Worm (Caenorhabditis elegans) whole organism, mixed stage, embryonic: ENCODE data around the gene ZK402.5.
"Not testable (repeated sequence)": the region's sequence is repeated elsewhere in the genome, so short reads cannot be mapped to it uniquely, and the experiment has no call there.

Experiments used
- M03D4.4 ChIP-seq: sonication (generic microtip); optimal IDR thresholded peaks from 2 replicates; lab custom pipeline; 2017; ENCODE audit warnings: mild to moderate bottlenecking, missing genetic modification characterization, missing compliant biosample characterization
- bed-3 ChIP-seq: fragments of 200-800 bp; sonication (Bioruptor generic); optimal IDR thresholded peaks from 3 replicates; lab custom pipeline; 2018; ENCODE audit warnings: mild to moderate bottlenecking, missing genetic modification characterization, moderate library complexity, missing compliant biosample characterization
- blmp-1 ChIP-seq: fragments of 150-350 bp; optimal IDR thresholded peaks from 2 replicates; lab custom pipeline; 2014; ENCODE audit warnings: missing biosample characterization, missing genetic modification characterization
- ceh-39 ChIP-seq: fragments of 150-350 bp; optimal IDR thresholded peaks from 2 replicates; lab custom pipeline; 2014; ENCODE audit warnings: missing biosample characterization, missing genetic modification characterization
- ceh-43 ChIP-seq: fragments of 200-800 bp; sonication (Bioruptor generic); optimal IDR thresholded peaks from 2 replicates; lab custom pipeline; 2018; ENCODE audit warnings: mild to moderate bottlenecking, missing genetic modification characterization, moderate library complexity, missing compliant biosample characterization
- ces-1 ChIP-seq: fragments of 150-350 bp; optimal IDR thresholded peaks from 2 replicates; lab custom pipeline; 2014; ENCODE audit warnings: missing biosample characterization, missing genetic modification reagents, missing genetic modification characterization
- cnd-1 ChIP-seq: fragments of 200-800 bp; sonication (Bioruptor generic); optimal IDR thresholded peaks from 2 replicates; lab custom pipeline; 2018; ENCODE audit warnings: mild to moderate bottlenecking, missing genetic modification characterization, missing compliant biosample characterization
- drap-1 ChIP-seq: fragments of 200-800 bp; sonication (Bioruptor generic); optimal IDR thresholded peaks from 3 replicates; lab custom pipeline; 2018; ENCODE audit warnings: mild to moderate bottlenecking, missing genetic modification characterization, missing compliant biosample characterization
- elt-1 ChIP-seq: sonication (generic microtip); optimal IDR thresholded peaks from 2 replicates; lab custom pipeline; 2017; ENCODE audit warnings: missing genetic modification characterization, mild to moderate bottlenecking, missing compliant biosample characterization, antibody characterized with exemption, moderate library complexity, borderline replicate concordance; ENCODE audit not compliant: insufficient read depth
- elt-3 ChIP-seq: fragments of 150-350 bp; optimal IDR thresholded peaks from 2 replicates; lab custom pipeline; 2014; ENCODE audit warnings: missing biosample characterization, missing genetic modification characterization
- flh-1 ChIP-seq: fragments of 200-800 bp; sonication (Bioruptor generic); optimal IDR thresholded peaks from 2 replicates; lab custom pipeline; 2018; ENCODE audit warnings: mild to moderate bottlenecking, missing genetic modification characterization, moderate library complexity, missing compliant biosample characterization
- hlh-1 ChIP-seq: fragments of 150-350 bp; optimal IDR thresholded peaks from 2 replicates; lab custom pipeline; 2014; ENCODE audit warnings: missing biosample characterization, missing genetic modification reagents, missing genetic modification characterization
- lin-32 ChIP-seq: fragments of 200-800 bp; sonication (Bioruptor generic); optimal IDR thresholded peaks from 2 replicates; lab custom pipeline; 2018; ENCODE audit warnings: mild to moderate bottlenecking, missing genetic modification characterization, missing compliant biosample characterization
- mab-5 ChIP-seq: fragments of 150-350 bp; optimal IDR thresholded peaks from 2 replicates; lab custom pipeline; 2014; ENCODE audit warnings: missing biosample characterization, missing genetic modification characterization
- mls-2 ChIP-seq: sonication (generic microtip); optimal IDR thresholded peaks from 2 replicates; lab custom pipeline; 2016; ENCODE audit warnings: mild to moderate bottlenecking, missing genetic modification characterization, moderate library complexity, missing compliant biosample characterization
- nhr-12 ChIP-seq: fragments of 150-350 bp; optimal IDR thresholded peaks from 2 replicates; lab custom pipeline; 2014; ENCODE audit warnings: missing biosample characterization, missing genetic modification characterization
- nhr-2 ChIP-seq: fragments of 150-350 bp; optimal IDR thresholded peaks from 2 replicates; lab custom pipeline; 2014; ENCODE audit warnings: missing biosample characterization, missing genetic modification characterization
- nhr-237 ChIP-seq: fragments of 150-350 bp; optimal IDR thresholded peaks from 2 replicates; lab custom pipeline; 2014; ENCODE audit warnings: missing biosample characterization, missing genetic modification characterization
- pha-4 ChIP-seq: fragments of 150-350 bp; optimal IDR thresholded peaks from 2 replicates; lab custom pipeline; 2018; ENCODE audit warnings: missing biosample characterization, missing genetic modification reagents, missing genetic modification characterization
- sem-2 ChIP-seq: fragments of 200-800 bp; sonication (Bioruptor generic); optimal IDR thresholded peaks from 2 replicates; lab custom pipeline; 2018; ENCODE audit warnings: mild to moderate bottlenecking, missing genetic modification characterization, missing compliant biosample characterization
- snpc-4 ChIP-seq: fragments of 150-350 bp; optimal IDR thresholded peaks from 2 replicates; lab custom pipeline; 2014; ENCODE audit warnings: missing biosample characterization, missing genetic modification characterization
- sptf-1 ChIP-seq: sonication (generic microtip); optimal IDR thresholded peaks from 2 replicates; lab custom pipeline; 2017; ENCODE audit warnings: mild to moderate bottlenecking, missing genetic modification characterization, moderate library complexity, missing compliant biosample characterization
- tbx-8 ChIP-seq: fragments of 200-800 bp; sonication (Bioruptor generic); optimal IDR thresholded peaks from 2 replicates; lab custom pipeline; 2018; ENCODE audit warnings: mild to moderate bottlenecking, missing genetic modification characterization, moderate library complexity, missing compliant biosample characterization
- unc-120 ChIP-seq: sonication (generic microtip); optimal IDR thresholded peaks from 2 replicates; lab custom pipeline; 2017; ENCODE audit warnings: missing genetic modification characterization, missing compliant biosample characterization; ENCODE audit not compliant: poor library complexity, severe bottlenecking
- unc-39 ChIP-seq: fragments of 150-350 bp; optimal IDR thresholded peaks from 2 replicates; lab custom pipeline; 2014; ENCODE audit warnings: missing biosample characterization, missing genetic modification characterization
- zip-8 ChIP-seq: fragments of 150-350 bp; optimal IDR thresholded peaks from 2 replicates; lab custom pipeline; 2014; ENCODE audit warnings: missing biosample characterization, missing genetic modification characterization
- ztf-11 ChIP-seq: fragments of 150-350 bp; optimal IDR thresholded peaks from 2 replicates; lab custom pipeline; 2014; ENCODE audit warnings: missing biosample characterization, missing genetic modification characterization

The ZK402.5 gene

ce11 chrX:1430707-1431106, 29.5 kb upstream of the ZK402.5 start, which contains the start of gene F19G12.1:
TSS of gene F19G12.1 (plus strand) at chrX:1431007.
- not testable (repeated sequence) for TF ChIP-seq sptf-1 (tag; lab: Kevin White, UChicago); lin-32; bed-3 (GFP tag; lab: Kevin White, UChicago)
- TF ChIP-seq, all 35 proteins: peak for 0; not testable (repeated sequence) for 35

ce11 chrX:1426425-1426824, 25.3 kb upstream of the ZK402.5 start, which contains the start of gene F19G12.11:
TSS of gene F19G12.11 (minus strand) at chrX:1426525.
- TF ChIP-seq zip-8 (tag; lab: Kevin White, UChicago) (no peak), nhr-2 (tag; lab: Kevin White, UChicago) (no peak)

DNA sequence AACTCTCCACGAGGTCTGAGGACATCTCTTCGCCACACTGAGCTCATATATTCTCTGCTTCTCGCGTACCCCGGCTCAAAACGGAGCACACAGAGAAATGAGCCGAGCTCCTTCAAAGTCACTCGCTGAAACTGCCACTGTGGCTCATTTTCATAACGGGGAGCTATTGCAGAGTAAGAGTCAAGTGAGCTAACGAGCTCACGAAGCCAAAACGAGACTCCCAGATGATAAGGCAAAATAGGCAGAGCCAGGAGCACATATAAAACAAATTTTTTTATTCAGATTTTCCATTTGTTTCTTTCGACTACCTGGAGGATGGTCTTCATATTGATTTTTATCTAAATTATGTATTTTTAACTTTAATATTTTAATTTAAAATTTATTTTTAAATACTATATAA, 23.4 kb upstream of the ZK402.5 start, which contains the start of gene F19G12.3:
Gene F19G12.3 (plus strand): TSS at position 301 of the 400 bp plus-strand sequence.
- TF ChIP-seq sem-2 (no peak), elt-3 (tag; lab: Kevin White, UChicago) (no peak), mab-5 (tag; lab: Kevin White, UChicago) (no peak)
- TF ChIP-seq, all 35 proteins: peak for 0

DNA sequence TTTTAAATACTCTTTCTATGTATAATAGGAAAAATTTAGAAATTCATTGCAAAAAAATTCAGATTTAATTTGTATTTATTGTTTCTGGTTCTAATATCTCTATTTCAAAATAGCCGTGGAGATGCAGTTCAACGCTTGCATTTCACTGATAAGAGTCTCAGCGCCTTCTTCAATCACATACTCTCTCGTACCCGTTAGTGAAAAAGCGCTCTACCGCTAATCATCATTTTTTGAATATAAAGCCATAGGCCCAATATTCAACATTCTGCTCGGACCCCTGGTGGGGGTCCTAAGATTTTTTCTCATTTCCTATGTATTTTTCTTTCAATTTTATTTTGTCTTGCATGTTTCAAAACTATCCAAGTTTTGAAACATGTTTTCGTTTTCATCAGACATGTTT, 19.4 kb upstream of the ZK402.5 start:
- TF ChIP-seq mls-2 (tag; lab: Kevin White, UChicago) (no peak), flh-1 (GFP tag; lab: Kevin White, UChicago) (no peak), nhr-237 (tag; lab: Kevin White, UChicago) (no peak), hlh-1 (tag; lab: Kevin White, UChicago) (no peak), sem-2 (no peak), tbx-8 (GFP tag; lab: Kevin White, UChicago) (no peak), pha-4 (tag; lab: Kevin White, UChicago) (no peak), bed-3 (GFP tag; lab: Kevin White, UChicago) (no peak), ceh-39 (tag; lab: Kevin White, UChicago) (no peak), blmp-1 (tag; lab: Kevin White, UChicago) (no peak), mab-5 (tag; lab: Kevin White, UChicago) (no peak), unc-39 (no peak)
- TF ChIP-seq, all 35 proteins: peak for 0

- TF ChIP-seq elt-1 (no peak), hlh-1 (tag; lab: Kevin White, UChicago) (no peak), ztf-11 (tag; lab: Kevin White, UChicago) (no peak), cnd-1 (tag; lab: Kevin White, UChicago) (no peak), lin-32 (no peak), flh-1 (GFP tag; lab: Kevin White, UChicago) (no peak), ceh-43 (no peak), snpc-4 (no peak), ces-1 (GFP tag; lab: Kevin White, UChicago) (no peak), nhr-237 (tag; lab: Kevin White, UChicago) (no peak), bed-3 (GFP tag; lab: Kevin White, UChicago) (no peak), nhr-12 (no peak), drap-1 (GFP tag; lab: Kevin White, UChicago) (no peak), sem-2 (no peak), unc-120 (no peak)
- TF ChIP-seq, all 35 proteins: peak for 0
Measured at ce11 chrX:1419163-1419696, 18.1 kb upstream of the ZK402.5 start, which contains the start of gene F19G12.9. TSS of gene F19G12.9 (plus strand) at chrX:1419213.

DNA sequence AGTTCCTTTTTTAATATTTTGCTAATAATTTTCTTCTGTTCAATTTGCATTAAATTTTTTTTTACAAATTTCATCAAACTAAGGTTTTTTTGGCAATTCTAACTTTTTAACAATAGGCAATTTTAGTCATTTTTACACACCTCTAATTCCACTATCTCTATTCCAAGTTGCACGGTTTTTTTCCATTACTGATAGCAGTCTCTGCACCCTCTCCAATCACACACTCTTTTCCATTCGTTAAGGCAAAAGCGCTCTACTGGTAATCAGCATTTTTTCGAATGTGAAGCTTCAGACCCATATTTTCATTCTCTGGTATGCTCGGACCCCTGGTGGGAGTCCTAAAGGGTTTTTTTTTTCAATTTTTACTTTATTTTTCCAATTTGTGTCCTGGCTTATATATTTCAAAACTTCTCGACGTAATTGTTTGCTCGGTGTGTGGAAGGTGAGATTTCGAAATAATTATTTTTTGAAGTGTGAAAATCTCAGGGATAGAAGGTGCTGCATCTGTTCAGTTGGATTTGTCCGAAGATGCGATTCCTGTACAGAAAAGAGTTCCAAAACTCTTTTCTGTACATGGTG, 15.7 kb upstream of the ZK402.5 start, which contains the start of the genes F19G12.4 and F19G12.8:
Gene F19G12.4 (plus strand): TSS at position 529 of the 579 bp plus-strand sequence.
Gene F19G12.8 (plus strand): TSS at position 545 of the 579 bp plus-strand sequence.
- TF ChIP-seq ceh-39 (tag; lab: Kevin White, UChicago) (no peak), M03D4.4 (tag; lab: Kevin White, UChicago) (no peak), elt-1 (no peak), blmp-1 (tag; lab: Kevin White, UChicago) (no peak)
